Worm (Caenorhabditis elegans): ENCODE measurements around the gene ggtb-1.

ce11 chrIII:7158709-7159108 is 25.1 kb downstream of the ggtb-1 start, which contains the start of gene nuo-4:
- TF ChIP-seq W03F9.2 (tag; optimal IDR thresholded peaks at IDR 0.05) (no peak), him-1 (tag; optimal IDR thresholded peaks at IDR 0.05) (no peak), dao-5 (tag; optimal IDR thresholded peaks at IDR 0.05) (no peak)

Measured in whole organism, L4/young adult.